Fruit fly (Drosophila melanogaster) whole organism, embryonic: ENCODE measurements around the gene CG6409.
A peak's percentile ranks its signal among the peaks of the same experiment; 100 is the strongest.

Experiments used
- Aef1 ChIP-seq: fragments of 200-800 bp; sonication (Bioruptor generic); IDR thresholded peaks from 3 replicates; pipeline ENCODE4 v1.3.6; 2022; ENCODE audit warnings: missing biosample characterization, missing genetic modification characterization
- Blimp-1 ChIP-seq: fragments of 200-800 bp; sonication (Bioruptor generic); optimal IDR thresholded peaks from 3 replicates; lab custom pipeline; 2018; ENCODE audit warnings: missing biosample characterization, missing genetic modification characterization, mild to moderate bottlenecking, moderate library complexity, missing genetic modification reagents
- CG10267 ChIP-seq: fragments of 200-800 bp; sonication (Bioruptor generic); optimal IDR thresholded peaks from 2 replicates; lab custom pipeline; 2018; ENCODE audit warnings: missing biosample characterization, mild to moderate bottlenecking, missing genetic modification characterization, moderate library complexity
- CG12391 ChIP-seq: fragments of 200-800 bp; sonication (Bioruptor generic); optimal IDR thresholded peaks from 3 replicates; lab custom pipeline; 2018; ENCODE audit warnings: missing biosample characterization, mild to moderate bottlenecking, missing genetic modification characterization, moderate library complexity
- CG13123 ChIP-seq: fragments of 200-800 bp; sonication (Bioruptor generic); optimal IDR thresholded peaks from 2 replicates; lab custom pipeline; 2016; ENCODE audit warnings: missing biosample characterization, missing genetic modification characterization
- CG13296 ChIP-seq: fragments of 200-800 bp; sonication (Bioruptor generic); optimal IDR thresholded peaks from 3 replicates; lab custom pipeline; 2018; ENCODE audit warnings: missing biosample characterization, mild to moderate bottlenecking, missing genetic modification characterization
- CG14050 ChIP-seq: fragments of 200-800 bp; sonication (Bioruptor generic); IDR thresholded peaks from 3 replicates; pipeline ENCODE4 v1.3.6; 2022; ENCODE audit warnings: missing biosample characterization, missing genetic modification characterization
- CG15601 ChIP-seq: fragments of 200-800 bp; sonication (Bioruptor generic); optimal IDR thresholded peaks from 3 replicates; lab custom pipeline; 2019; ENCODE audit warnings: missing biosample characterization, mild to moderate bottlenecking, missing genetic modification characterization, moderate library complexity
- CG1603 ChIP-seq: fragments of 200-800 bp; sonication (Bioruptor generic); optimal IDR thresholded peaks from 2 replicates; lab custom pipeline; 2019; ENCODE audit warnings: missing biosample characterization, mild to moderate bottlenecking, missing genetic modification characterization, moderate library complexity
- CG17568 ChIP-seq: fragments of 200-800 bp; sonication (Bioruptor generic); optimal IDR thresholded peaks from 2 replicates; lab custom pipeline; 2018; ENCODE audit warnings: missing biosample characterization, mild to moderate bottlenecking, missing genetic modification characterization, moderate library complexity
- CG31441 ChIP-seq: fragments of 200-800 bp; sonication (Bioruptor generic); IDR thresholded peaks from 2 replicates; pipeline ENCODE4 v1.3.6; 2022; ENCODE audit warnings: missing biosample characterization, missing genetic modification characterization
- CG32532 ChIP-seq: fragments of 200-800 bp; sonication (Bioruptor generic); IDR thresholded peaks from 2 replicates; pipeline ENCODE4 v1.3.6; 2022; ENCODE audit warnings: missing biosample characterization, missing genetic modification characterization
- CG32767 ChIP-seq: fragments of 200-800 bp; sonication (Bioruptor generic); IDR thresholded peaks from 2 replicates; pipeline ENCODE4 v1.3.6; 2022; ENCODE audit warnings: missing biosample characterization, missing genetic modification characterization
- CG3281 ChIP-seq: fragments of 200-800 bp; sonication (Bioruptor generic); optimal IDR thresholded peaks from 3 replicates; lab custom pipeline; 2017; ENCODE audit warnings: missing biosample characterization, mild to moderate bottlenecking, missing genetic modification characterization
- CG33213 ChIP-seq: fragments of 200-800 bp; sonication (Bioruptor generic); optimal IDR thresholded peaks from 3 replicates; lab custom pipeline; 2016; ENCODE audit warnings: missing biosample characterization, missing genetic modification characterization
- CG4730 ChIP-seq: fragments of 200-800 bp; sonication (Bioruptor generic); IDR thresholded peaks from 2 replicates; pipeline ENCODE4 v1.3.6; 2022; ENCODE audit warnings: missing biosample characterization, missing genetic modification characterization
- CG6765 ChIP-seq: fragments of 200-800 bp; sonication (Bioruptor generic); optimal IDR thresholded peaks from 3 replicates; lab custom pipeline; 2017; ENCODE audit warnings: missing biosample characterization, mild to moderate bottlenecking, missing genetic modification characterization
- CG6813 ChIP-seq: fragments of 200-800 bp; sonication (Bioruptor generic); optimal IDR thresholded peaks from 2 replicates; lab custom pipeline; 2017; ENCODE audit warnings: missing biosample characterization, missing genetic modification characterization, mild to moderate bottlenecking, moderate library complexity, missing genetic modification reagents
- CG7928 ChIP-seq: fragments of 200-800 bp; sonication (Bioruptor generic); optimal IDR thresholded peaks from 2 replicates; lab custom pipeline; 2017; ENCODE audit warnings: missing biosample characterization, mild to moderate bottlenecking, missing genetic modification characterization
- CG8089 ChIP-seq: fragments of 200-800 bp; sonication (Bioruptor generic); optimal IDR thresholded peaks from 3 replicates; lab custom pipeline; 2016; ENCODE audit warnings: missing biosample characterization, missing genetic modification characterization
- Dfd ChIP-seq, 2 experiments: fragments of >200 bp; optimal IDR thresholded peaks; 2 replicates each; lab custom pipeline; 2017; ENCODE audit warnings: missing biosample characterization in 2 of 2, missing genetic modification characterization in 2 of 2
- Dip2 ChIP-seq: fragments of 200-800 bp; sonication (Bioruptor generic); IDR thresholded peaks from 2 replicates; pipeline ENCODE4 v1.3.6; 2022; ENCODE audit warnings: missing biosample characterization, missing genetic modification characterization
- Ets97D ChIP-seq: fragments of 200-800 bp; sonication (Bioruptor generic); optimal IDR thresholded peaks from 3 replicates; lab custom pipeline; 2016; ENCODE audit warnings: missing biosample characterization, missing genetic modification characterization
- H2.0 ChIP-seq: fragments of 200-800 bp; sonication (Bioruptor generic); IDR thresholded peaks from 2 replicates; pipeline ENCODE4 v1.3.6; 2022; ENCODE audit warnings: missing biosample characterization, missing genetic modification characterization
- MTF-1 ChIP-seq: fragments of 200-800 bp; sonication (Bioruptor generic); optimal IDR thresholded peaks from 2 replicates; lab custom pipeline; 2018; ENCODE audit warnings: missing biosample characterization, mild to moderate bottlenecking, missing genetic modification characterization, borderline replicate concordance
- Nf-YB ChIP-seq: fragments of 200-800 bp; sonication (Bioruptor generic); optimal IDR thresholded peaks from 3 replicates; lab custom pipeline; 2019; ENCODE audit warnings: missing biosample characterization, mild to moderate bottlenecking, missing genetic modification characterization, moderate library complexity
- Oaz ChIP-seq: fragments of 200-800 bp; sonication (Bioruptor generic); IDR thresholded peaks from 2 replicates; pipeline ENCODE4 v1.3.6; 2022; ENCODE audit warnings: missing biosample characterization, missing genetic modification characterization
- Optix ChIP-seq: fragments of 200-800 bp; sonication (Bioruptor generic); IDR thresholded peaks from 3 replicates; pipeline ENCODE4 v1.3.6; 2022; ENCODE audit warnings: missing biosample characterization, missing genetic modification characterization
- abd-A ChIP-seq: fragments of 200-800 bp; sonication (Bioruptor generic); optimal IDR thresholded peaks from 3 replicates; lab custom pipeline; 2019; ENCODE audit warnings: missing biosample characterization, mild to moderate bottlenecking, missing genetic modification characterization, moderate library complexity
- aop ChIP-seq: fragments of 200-800 bp; sonication (Bioruptor generic); IDR thresholded peaks from 2 replicates; pipeline ENCODE4 v1.3.6; 2022; ENCODE audit warnings: missing biosample characterization, missing genetic modification characterization
- ara ChIP-seq: fragments of 200-800 bp; sonication (Bioruptor generic); IDR thresholded peaks from 2 replicates; pipeline ENCODE4 v1.3.6; 2022; ENCODE audit warnings: missing biosample characterization, missing genetic modification characterization
- ase ChIP-seq: fragments of 200-800 bp; sonication (Bioruptor generic); IDR thresholded peaks from 3 replicates; pipeline ENCODE4 v1.3.6; 2022; ENCODE audit warnings: missing biosample characterization, missing genetic modification characterization
- az2 ChIP-seq: fragments of 200-800 bp; sonication (Bioruptor generic); optimal IDR thresholded peaks from 3 replicates; lab custom pipeline; 2016; ENCODE audit warnings: missing biosample characterization, missing genetic modification characterization
- dm ChIP-seq: fragments of 200-800 bp; sonication (Bioruptor generic); optimal IDR thresholded peaks from 3 replicates; lab custom pipeline; 2016; ENCODE audit warnings: missing biosample characterization, missing genetic modification characterization
- ewg ChIP-seq: fragments of 200-800 bp; sonication (Bioruptor generic); optimal IDR thresholded peaks from 3 replicates; lab custom pipeline; 2017; ENCODE audit warnings: mild to moderate bottlenecking, missing biosample characterization, missing genetic modification reagents, missing genetic modification characterization
- gfzf ChIP-seq: fragments of 200-800 bp; sonication (Bioruptor generic); optimal IDR thresholded peaks from 2 replicates; lab custom pipeline; 2016; ENCODE audit warnings: missing biosample characterization, mild to moderate bottlenecking, missing genetic modification characterization, moderate library complexity
- grn ChIP-seq: fragments of 200-800 bp; sonication (Bioruptor generic); optimal IDR thresholded peaks from 3 replicates; lab custom pipeline; 2017; ENCODE audit warnings: missing biosample characterization, missing genetic modification characterization
- her ChIP-seq: fragments of 200-800 bp; sonication (Bioruptor generic); optimal IDR thresholded peaks from 2 replicates; lab custom pipeline; 2016; ENCODE audit warnings: missing biosample characterization, missing genetic modification characterization
- jigr1 ChIP-seq: fragments of 200-800 bp; sonication (Bioruptor generic); IDR thresholded peaks from 3 replicates; pipeline ENCODE4 v1.3.6; 2022; ENCODE audit warnings: missing biosample characterization, missing genetic modification characterization
- mam ChIP-seq: fragments of 200-800 bp; sonication (Bioruptor generic); optimal IDR thresholded peaks from 3 replicates; lab custom pipeline; 2016; ENCODE audit warnings: missing biosample characterization, missing genetic modification characterization
- nau ChIP-seq: fragments of 200-800 bp; sonication (Bioruptor generic); optimal IDR thresholded peaks from 3 replicates; lab custom pipeline; 2017; ENCODE audit warnings: missing biosample characterization, mild to moderate bottlenecking, missing genetic modification characterization, missing genetic modification reagents
- p53 ChIP-seq: fragments of 200-800 bp; sonication (Bioruptor generic); optimal IDR thresholded peaks from 2 replicates; lab custom pipeline; 2016; ENCODE audit warnings: missing biosample characterization, missing genetic modification characterization
- pan ChIP-seq, 4 experiments: fragments of >200 bp in 3 of 4; fragments of 200-800 bp in 1 of 4; sonication (Bioruptor generic) in 1 of 4; optimal IDR thresholded peaks in 3 of 4; IDR thresholded peaks in 1 of 4; 2 replicates each; pipeline versions ENCODE4 v1.3.6 to Lab custom; 2017 to 2022; ENCODE audit warnings: missing biosample characterization in 2 of 4, missing genetic modification characterization in 2 of 4, mixed read lengths in 1 of 4
- scrt ChIP-seq: fragments of 200-800 bp; sonication (Bioruptor generic); optimal IDR thresholded peaks from 2 replicates; lab custom pipeline; 2018; ENCODE audit warnings: missing biosample characterization, mild to moderate bottlenecking, missing genetic modification characterization, moderate library complexity
- sens-2 ChIP-seq: fragments of 200-800 bp; sonication (Bioruptor generic); IDR thresholded peaks from 2 replicates; pipeline ENCODE4 v1.3.6; 2022; ENCODE audit warnings: missing biosample characterization, missing genetic modification characterization
- unpg ChIP-seq: fragments of 200-800 bp; sonication (Bioruptor generic); optimal IDR thresholded peaks from 3 replicates; lab custom pipeline; 2018; ENCODE audit warnings: missing biosample characterization, mild to moderate bottlenecking, missing genetic modification characterization, moderate library complexity
- wek ChIP-seq: fragments of 200-800 bp; sonication (Bioruptor generic); optimal IDR thresholded peaks from 3 replicates; lab custom pipeline; 2018; ENCODE audit warnings: missing biosample characterization, mild to moderate bottlenecking, missing genetic modification characterization, moderate library complexity
- zf30C ChIP-seq: fragments of 200-800 bp; sonication (Bioruptor generic); optimal IDR thresholded peaks from 3 replicates; lab custom pipeline; 2018; ENCODE audit warnings: missing biosample characterization, mild to moderate bottlenecking, missing genetic modification characterization

Gene CG6409

DNA sequence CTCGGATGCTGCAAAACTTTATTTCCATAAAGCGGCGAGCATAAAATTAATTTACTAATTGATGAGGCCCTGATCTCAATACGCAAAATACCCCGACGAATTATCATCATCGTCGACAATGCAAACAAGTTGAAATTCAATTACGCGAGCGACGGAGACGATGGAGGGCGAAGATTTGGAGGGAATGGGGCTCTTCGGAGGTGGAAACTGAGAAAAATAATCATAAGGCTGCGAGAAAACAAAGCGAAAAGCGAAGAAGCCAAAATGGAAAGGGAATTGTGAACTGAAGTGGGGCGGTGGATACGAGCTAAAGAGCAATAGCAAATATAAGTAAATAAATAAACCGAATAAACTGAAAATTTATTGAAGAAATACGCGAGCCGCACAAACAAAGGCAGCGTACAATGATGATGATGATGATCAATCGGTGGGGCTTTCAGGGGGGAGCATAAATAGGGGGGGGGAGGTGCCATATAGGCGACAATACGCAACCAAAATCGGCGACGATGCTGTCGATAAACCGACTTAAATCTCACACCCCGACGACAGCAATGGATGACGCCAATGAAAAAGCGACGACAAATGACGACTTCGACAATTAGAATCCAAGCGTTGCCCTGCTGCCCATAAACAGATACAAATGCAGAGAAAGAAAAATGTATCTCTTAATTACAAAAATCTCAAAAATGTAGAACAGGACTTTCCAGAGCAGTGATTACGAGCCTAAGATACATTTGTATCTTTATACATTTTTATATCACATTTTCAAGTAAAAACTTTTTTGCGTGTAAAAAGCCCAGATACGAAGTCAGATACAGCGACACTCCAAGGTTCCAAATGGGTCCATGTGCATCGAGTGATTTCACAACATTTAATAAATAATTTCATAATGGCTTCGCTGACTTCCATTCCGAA, 44.1 kb downstream of the CG6409 start:
- TF ChIP-seq CG4730 (GFP tag; lab: Robert Waterston, UW), result peak; percentile 68
- peak; percentile 1 for TF ChIP-seq grn (GFP tag; lab: Kevin White, UChicago)
- TF ChIP-seq Oaz (GFP tag; lab: Robert Waterston, UW), result peak; percentile 38; the same call in 1 of the 2 replicates
- TF ChIP-seq CG32767 (GFP tag; lab: Robert Waterston, UW), result no peak
- TF ChIP-seq Dip2 (GFP tag; lab: Robert Waterston, UW), result no peak
- peak; percentile 71; the same call in 2 of the 3 replicates for TF ChIP-seq CG14050
- TF ChIP-seq H2.0, result peak; percentile 76
- TF ChIP-seq dm (GFP tag; lab: Kevin White, UChicago), result no peak
- peak; percentile 44 for TF ChIP-seq nau
- TF ChIP-seq Ets97D (GFP tag; lab: Kevin White, UChicago), result no peak
- TF ChIP-seq CG13296 (GFP tag; lab: Kevin White, UChicago), result peak; percentile 59
- TF ChIP-seq abd-A (tag; lab: Kevin White, UChicago), result no peak
- TF ChIP-seq CG32532 (GFP tag; lab: Robert Waterston, UW), result peak; percentile 73
- peak; percentile 30 for TF ChIP-seq CG6813 (GFP tag; lab: Kevin White, UChicago)
- TF ChIP-seq CG1603, result peak; percentile 37
- no peak for TF ChIP-seq CG6765 (GFP tag; lab: Kevin White, UChicago)
- TF ChIP-seq CG33213, result peak; percentile 43
- no peak for TF ChIP-seq zf30C (GFP tag; lab: Kevin White, UChicago)
- peak; percentile 68 for TF ChIP-seq Blimp-1 (GFP tag; lab: Kevin White, UChicago)
- peak; percentile 1 for TF ChIP-seq CG15601 (tag; lab: Kevin White, UChicago)
- peak; percentile 14 for TF ChIP-seq CG13123 (GFP tag; lab: Kevin White, UChicago)
- TF ChIP-seq ara, result peak; percentile 60
- TF ChIP-seq CG12391, result peak; percentile 66
- TF ChIP-seq Optix, result peak; percentile 57; the same call in 2 of the 3 replicates
- TF ChIP-seq scrt (GFP tag; lab: Kevin White, UChicago), result peak; percentile 33
- peak; percentile 66 for TF ChIP-seq CG3281 (GFP tag; lab: Kevin White, UChicago)
- TF ChIP-seq jigr1 (GFP tag; lab: Robert Waterston, UW), result no peak
- no peak for TF ChIP-seq gfzf
- TF ChIP-seq aop (GFP tag; lab: Robert Waterston, UW), result no peak
- no peak for TF ChIP-seq MTF-1 (GFP tag; lab: Kevin White, UChicago)
- peak; percentile 74 for TF ChIP-seq Aef1 (GFP tag; lab: Robert Waterston, UW)
- TF ChIP-seq Dfd (GFP tag; optimal IDR thresholded peaks at IDR 0.05; lab: Kevin White, UChicago), result no peak
- TF ChIP-seq unpg (GFP tag; lab: Kevin White, UChicago), result peak; percentile 70
- peak; percentile 37 for TF ChIP-seq sens-2 (GFP tag; lab: Robert Waterston, UW)
- TF ChIP-seq wek (GFP tag; lab: Kevin White, UChicago), result no peak
- TF ChIP-seq p53 (GFP tag; lab: Kevin White, UChicago), result no peak
- TF ChIP-seq CG17568 (GFP tag; lab: Kevin White, UChicago), result peak; percentile 20
- TF ChIP-seq ase (GFP tag; lab: Robert Waterston, UW), result peak; percentile 70; the same call in 2 of the 3 replicates
- peak; percentile 49 for TF ChIP-seq mam (GFP tag; lab: Kevin White, UChicago)
- peak; percentile 72 for TF ChIP-seq CG31441 (GFP tag; lab: Robert Waterston, UW)
- peak; percentile 52 for TF ChIP-seq CG8089 (GFP tag; lab: Kevin White, UChicago)
- peak; percentile 35 for TF ChIP-seq CG10267
- TF ChIP-seq her (GFP tag; lab: Kevin White, UChicago), result peak; percentile 24
- peak; percentile 66 for TF ChIP-seq az2 (GFP tag; lab: Kevin White, UChicago)
- peak; percentile 11 for TF ChIP-seq CG7928 (GFP tag; lab: Kevin White, UChicago)
- peak; percentile 31 for TF ChIP-seq ewg
- TF ChIP-seq Nf-YB (GFP tag; lab: Kevin White, UChicago), result no peak
- TF ChIP-seq pan (optimal IDR thresholded peaks at IDR 0.05; lab: Kevin White, UChicago), result no peak
- TF ChIP-seq pan (GFP tag; optimal IDR thresholded peaks at IDR 0.05 in 1 of 2, IDR thresholded peaks at IDR 0.05 in 1 of 2), result peak in 1 of 2 experiments; percentile 88
